Fruit fly (Drosophila melanogaster) Kc167 (cell line): ENCODE measurements around the gene CG46244.

Experiments used
- Myc ChIP-seq: fragments of >200 bp; optimal IDR thresholded peaks from 2 replicates; lab custom pipeline; 2017; ENCODE audit warnings: missing external identifiers
- Sin3A ChIP-seq: fragments of >200 bp; optimal IDR thresholded peaks from 2 replicates; lab custom pipeline; 2018; ENCODE audit warnings: missing external identifiers
- h ChIP-seq: fragments of >200 bp; optimal IDR thresholded peaks from 3 replicates; lab custom pipeline; 2018; ENCODE audit warnings: missing external identifiers
- insv ChIP-seq: fragments of >200 bp; optimal IDR thresholded peaks from 3 replicates; lab custom pipeline; 2018; ENCODE audit warnings: missing external identifiers
- psq ChIP-seq: fragments of >200 bp; optimal IDR thresholded peaks from 2 replicates; lab custom pipeline; 2017; ENCODE audit warnings: missing external identifiers
- ttk ChIP-seq: sonication (Bioruptor generic); optimal IDR thresholded peaks from 2 replicates; lab custom pipeline; 2017; ENCODE audit warnings: missing external identifiers

The CG46244 gene

DNA sequence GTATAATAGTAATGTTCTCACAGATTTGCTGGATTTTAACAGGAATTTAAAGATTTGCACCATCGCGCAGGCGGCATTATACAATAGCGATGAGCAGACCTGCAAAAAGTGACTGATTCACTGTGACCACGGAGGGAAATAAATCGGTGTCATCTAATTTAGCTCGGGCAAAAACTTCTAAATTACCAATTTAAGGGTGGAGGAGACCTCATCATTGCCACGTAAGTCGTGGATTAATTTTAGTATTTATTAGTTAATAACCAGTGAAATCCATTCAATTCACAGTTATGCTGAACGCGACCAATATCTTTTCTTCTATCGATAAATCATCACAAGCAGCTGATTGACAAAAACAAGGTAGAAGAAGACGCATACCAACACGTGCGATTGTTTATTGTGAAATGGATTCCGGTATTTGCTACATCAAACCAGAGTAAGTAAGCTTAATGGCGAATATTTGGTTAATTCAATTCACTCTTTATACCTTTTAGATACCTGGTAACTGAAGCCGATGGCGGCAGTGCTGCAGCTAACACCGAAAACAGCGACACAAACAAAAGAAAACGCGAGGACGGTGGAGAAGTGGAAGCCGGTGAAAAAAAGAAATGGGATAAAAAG, 152.3 kb downstream of the CG46244 start, which contains the start of the genes CG10628 and Dus3:
CG10628 (minus strand) TSS at position 105 of the 618 bp plus-strand sequence.
Dus3 (plus strand) TSS at position 369 of the 618 bp plus-strand sequence.
- no peak for TF ChIP-seq psq (lab: Kevin White, UChicago)
- no peak for TF ChIP-seq Sin3A (lab: Kevin White, UChicago)
- TF ChIP-seq h (lab: Kevin White, UChicago), result no peak
- no peak for TF ChIP-seq ttk (lab: Kevin White, UChicago)
- TF ChIP-seq insv (lab: Kevin White, UChicago), result no peak
- no peak for TF ChIP-seq Myc (lab: Kevin White, UChicago)

DNA sequence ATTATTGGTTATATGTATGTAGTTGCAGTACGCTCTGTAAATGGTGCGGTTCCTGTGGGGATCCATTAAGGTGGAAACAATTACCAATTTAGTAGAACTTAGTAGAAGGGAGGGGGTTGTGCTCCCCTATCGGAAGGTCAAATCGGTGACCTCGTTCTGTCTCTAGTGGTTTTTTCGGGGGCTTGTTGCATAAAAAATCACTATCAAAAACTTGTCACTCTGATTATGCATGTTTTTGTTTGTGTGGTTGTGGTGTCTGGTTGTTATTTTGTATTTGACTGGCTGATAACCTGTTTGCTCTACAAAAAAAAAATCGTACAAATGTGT, 157.0 kb downstream of the CG46244 start:
- no peak for TF ChIP-seq ttk (lab: Kevin White, UChicago)
- TF ChIP-seq Sin3A (lab: Kevin White, UChicago), result no peak
- no peak for TF ChIP-seq h (lab: Kevin White, UChicago)
- TF ChIP-seq psq (lab: Kevin White, UChicago), result no peak
- no peak for TF ChIP-seq insv (lab: Kevin White, UChicago)
- no peak for TF ChIP-seq Myc (lab: Kevin White, UChicago)

DNA sequence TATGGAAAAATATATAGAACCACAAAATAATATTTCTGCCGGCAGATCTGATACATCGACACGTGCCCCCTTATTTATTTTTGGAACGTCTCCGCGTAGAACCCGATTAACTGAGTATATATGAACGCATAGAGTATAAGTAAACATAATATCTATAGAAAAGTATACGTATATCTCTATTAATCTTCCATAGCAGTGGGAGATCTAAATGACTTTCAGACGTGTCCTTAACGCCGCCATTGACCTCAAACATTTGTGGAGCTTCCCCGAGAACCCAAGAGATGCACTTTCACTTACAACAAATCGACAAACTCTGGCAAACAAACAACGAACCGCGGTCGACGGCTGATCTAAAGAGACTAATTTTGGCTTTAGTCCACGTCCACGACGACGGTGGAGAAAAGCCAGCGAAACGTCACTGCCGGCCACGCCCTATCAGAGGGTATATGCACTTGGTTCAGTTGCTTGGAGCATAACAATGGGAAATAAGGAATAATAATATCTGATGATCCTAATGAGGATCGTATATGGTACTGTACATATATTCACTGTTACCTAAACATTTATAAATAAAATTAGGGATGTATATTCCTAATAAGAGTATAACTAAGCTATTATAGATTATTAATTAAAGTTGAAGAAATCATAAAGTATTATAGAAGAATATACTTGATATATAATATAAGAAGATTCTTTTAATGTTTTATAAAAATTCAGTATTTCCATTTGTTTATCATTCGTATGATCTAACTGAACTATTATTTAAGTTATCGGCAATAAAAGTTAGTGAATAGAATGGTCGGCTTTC, 157.6 kb downstream of the CG46244 start, which contains the start of gene fbp:
fbp (minus strand) TSS at position 364 of the 808 bp plus-strand sequence.
- TF ChIP-seq h (lab: Kevin White, UChicago) (no peak), insv (lab: Kevin White, UChicago) (no peak), ttk (lab: Kevin White, UChicago) (no peak), psq (lab: Kevin White, UChicago) (no peak), Myc (lab: Kevin White, UChicago) (no peak), Sin3A (lab: Kevin White, UChicago) (no peak)

DNA sequence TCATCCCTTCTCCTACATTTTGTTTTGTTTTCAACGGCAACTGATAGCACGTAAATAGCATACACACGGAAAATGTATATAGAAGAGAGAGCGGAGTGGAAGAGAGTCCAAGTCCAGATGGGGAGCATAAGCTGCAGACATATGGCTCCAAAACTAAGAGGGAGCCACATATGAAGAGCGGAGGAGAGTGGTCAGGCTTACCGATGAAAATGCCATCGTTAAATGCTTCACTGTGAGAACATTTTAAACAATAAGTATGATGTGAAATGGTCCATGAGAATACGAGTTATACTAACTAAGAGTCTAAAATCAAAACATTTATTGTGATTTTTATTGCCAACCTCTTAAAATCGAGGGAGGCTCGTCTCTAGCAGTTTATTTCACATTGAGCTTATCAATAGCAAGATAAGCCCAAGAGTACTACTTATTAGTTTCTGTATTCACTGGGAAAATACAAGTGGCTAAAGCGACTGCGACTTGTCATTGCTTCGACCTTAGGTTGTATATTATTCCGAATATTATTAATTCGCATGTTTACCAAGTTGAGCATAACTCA, 158.3 kb downstream of the CG46244 start:
- TF ChIP-seq Sin3A (lab: Kevin White, UChicago) (no peak), h (lab: Kevin White, UChicago) (no peak), psq (lab: Kevin White, UChicago) (no peak), Myc (lab: Kevin White, UChicago) (no peak), ttk (lab: Kevin White, UChicago) (no peak), insv (lab: Kevin White, UChicago) (no peak)

DNA sequence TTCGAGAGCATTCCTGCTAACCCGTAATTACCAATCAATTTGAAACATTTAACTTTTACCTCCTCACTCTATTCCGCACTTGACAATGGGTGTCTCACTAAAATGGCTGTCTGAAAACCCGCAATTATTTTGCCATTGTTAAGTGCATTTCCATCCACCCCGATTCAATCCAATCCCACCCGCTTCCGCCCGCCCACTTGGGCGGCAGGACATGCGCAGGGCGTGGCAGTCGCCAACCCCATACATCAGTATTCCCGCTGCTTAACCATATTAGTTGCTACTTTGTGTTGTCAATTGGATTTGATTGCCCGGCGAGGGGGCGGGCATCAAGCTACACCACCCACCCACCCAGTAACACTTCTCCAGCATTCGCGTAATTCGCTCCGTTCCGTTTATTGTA, 159.0 kb downstream of the CG46244 start:
- TF ChIP-seq insv (lab: Kevin White, UChicago) (no peak), h (lab: Kevin White, UChicago) (no peak), Sin3A (lab: Kevin White, UChicago) (no peak), ttk (lab: Kevin White, UChicago) (no peak), psq (lab: Kevin White, UChicago) (no peak), Myc (lab: Kevin White, UChicago) (no peak)

DNA sequence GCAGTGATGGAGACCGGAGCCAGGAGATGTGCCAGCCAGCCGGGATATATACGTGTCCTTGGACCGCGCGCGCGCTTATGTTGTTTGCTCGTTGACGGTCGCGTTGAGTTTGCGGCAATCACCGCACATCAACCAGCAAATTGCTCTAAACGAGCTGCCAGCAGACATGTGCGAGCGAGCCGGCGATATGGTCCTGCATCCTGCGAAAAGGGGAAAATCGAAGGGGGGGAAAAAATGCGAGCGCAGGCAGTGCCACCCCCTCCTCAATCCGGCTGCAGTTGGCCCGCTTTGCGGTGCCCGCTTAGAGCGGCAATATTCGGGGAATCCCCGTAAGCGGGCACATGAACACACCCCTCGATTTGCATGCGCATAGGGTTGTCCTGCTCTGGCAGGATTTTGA, 162.6 kb downstream of the CG46244 start, which contains the start of gene bsh:
bsh (minus strand) TSS at position 101 of the 400 bp plus-strand sequence.
- TF ChIP-seq ttk (lab: Kevin White, UChicago) (no peak), Sin3A (lab: Kevin White, UChicago) (no peak), h (lab: Kevin White, UChicago) (no peak), insv (lab: Kevin White, UChicago) (no peak), Myc (lab: Kevin White, UChicago) (no peak), psq (lab: Kevin White, UChicago) (no peak)

DNA sequence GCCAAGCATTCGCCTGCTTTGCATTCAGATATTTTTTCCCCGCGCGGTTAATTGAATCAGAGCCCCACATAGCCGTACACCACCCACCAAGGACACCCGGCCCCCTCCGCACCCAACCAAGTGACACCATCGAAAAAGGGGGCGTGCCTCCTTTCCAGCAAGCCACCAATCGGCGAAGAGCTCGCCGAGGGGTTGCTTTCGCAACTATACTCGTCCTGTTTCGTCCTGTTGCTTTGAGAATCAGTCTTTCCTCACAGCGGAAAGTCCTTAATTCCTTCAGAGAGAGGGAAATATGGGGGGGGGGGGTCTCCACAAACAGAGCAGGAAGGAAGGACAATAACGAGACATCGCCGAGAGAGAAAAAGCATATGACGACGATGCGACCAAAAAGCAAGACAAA, 163.3 kb downstream of the CG46244 start:
- TF ChIP-seq psq (lab: Kevin White, UChicago) (no peak), h (lab: Kevin White, UChicago) (no peak), insv (lab: Kevin White, UChicago) (no peak), ttk (lab: Kevin White, UChicago) (no peak), Sin3A (lab: Kevin White, UChicago) (no peak), Myc (lab: Kevin White, UChicago) (no peak)

DNA sequence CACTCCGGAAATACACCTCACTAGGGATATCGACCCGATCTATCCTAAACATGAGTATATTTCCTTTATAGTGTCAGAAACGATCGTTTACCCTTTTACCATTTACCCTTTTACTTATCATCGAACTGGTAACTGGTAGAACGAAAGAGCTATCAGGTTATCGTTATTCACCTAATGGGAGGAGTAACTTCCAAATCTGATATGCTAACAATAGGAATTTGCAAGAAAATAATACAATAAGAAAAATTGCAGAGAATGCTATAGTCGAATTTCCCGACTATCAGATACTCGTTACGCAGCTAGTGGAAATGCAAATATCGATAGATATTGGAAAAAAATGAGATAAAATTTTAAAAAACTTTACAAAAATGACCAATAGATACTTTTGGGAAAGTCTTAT, 167.9 kb downstream of the CG46244 start:
- no peak for TF ChIP-seq Myc (lab: Kevin White, UChicago)
- TF ChIP-seq h (lab: Kevin White, UChicago), result no peak
- TF ChIP-seq insv (lab: Kevin White, UChicago), result no peak
- no peak for TF ChIP-seq ttk (lab: Kevin White, UChicago)
- no peak for TF ChIP-seq Sin3A (lab: Kevin White, UChicago)
- TF ChIP-seq psq (lab: Kevin White, UChicago), result no peak
